Worm (Caenorhabditis elegans): Measurements from ENCODE around the gene hrpl-1.

ce11 chrII:6891838-6892237, 6.7 kb upstream of the hrpl-1 start:
- peak; percentile 47 for TF ChIP-seq nhr-6 (tag; optimal IDR thresholded peaks at IDR 0.05)
- TF ChIP-seq fos-1 (tag; optimal IDR thresholded peaks at IDR 0.05), result peak; percentile 64

All from whole organism, L2 larva.